Worm (Caenorhabditis elegans) whole organism, early embryonic: ENCODE measurements around the gene M117.3.
"Not testable (repeated sequence)": the region's sequence is repeated elsewhere in the genome, so short reads cannot be mapped to it uniquely, and the experiment has no call there.

Experiments used
- B0310.2 ChIP-seq: sonication (generic microtip); optimal IDR thresholded peaks from 2 replicates; lab custom pipeline; 2016; ENCODE audit warnings: mild to moderate bottlenecking, missing genetic modification characterization, missing compliant biosample characterization
- F13C5.2 ChIP-seq: sonication (generic microtip); optimal IDR thresholded peaks from 2 replicates; lab custom pipeline; 2017; ENCODE audit warnings: mild to moderate bottlenecking, missing genetic modification characterization, inconsistent platforms, missing compliant biosample characterization
- aly-1 ChIP-seq: sonication (generic microtip); optimal IDR thresholded peaks from 2 replicates; lab custom pipeline; 2016; ENCODE audit warnings: missing genetic modification characterization, missing compliant biosample characterization
- ama-1 ChIP-seq: fragments of 150-350 bp; optimal IDR thresholded peaks from 2 replicates; lab custom pipeline; 2014
- ceh-13 ChIP-seq: fragments of 200-800 bp; sonication (Bioruptor generic); optimal IDR thresholded peaks from 2 replicates; lab custom pipeline; 2018; ENCODE audit warnings: mild to moderate bottlenecking, missing genetic modification characterization, missing compliant biosample characterization
- ceh-36 ChIP-seq: sonication (generic microtip); optimal IDR thresholded peaks from 2 replicates; lab custom pipeline; 2016; ENCODE audit warnings: missing genetic modification characterization, inconsistent platforms, missing compliant biosample characterization
- ets-7 ChIP-seq: sonication (generic microtip); optimal IDR thresholded peaks from 2 replicates; lab custom pipeline; 2016; ENCODE audit warnings: missing genotype, missing genetic modification characterization, missing compliant biosample characterization
- flt-1 ChIP-seq: fragments of 200-800 bp; sonication (Bioruptor generic); IDR thresholded peaks from 2 replicates; pipeline ENCODE4 v1.3.6; 2022; ENCODE audit warnings: missing genetic modification characterization, missing compliant biosample characterization
- hmbx-1 ChIP-seq: sonication (generic microtip); optimal IDR thresholded peaks from 2 replicates; lab custom pipeline; 2016; ENCODE audit warnings: mild to moderate bottlenecking, missing genetic modification characterization, missing compliant biosample characterization
- hmg-4 ChIP-seq: fragments of 200-800 bp; sonication (Bioruptor generic); optimal IDR thresholded peaks from 2 replicates; lab custom pipeline; 2018; ENCODE audit warnings: mild to moderate bottlenecking, missing genetic modification characterization, missing compliant biosample characterization
- hnd-1 ChIP-seq: sonication (generic microtip); optimal IDR thresholded peaks from 2 replicates; lab custom pipeline; 2016; ENCODE audit warnings: missing genetic modification characterization, missing compliant biosample characterization
- pes-1 ChIP-seq: fragments of 200-800 bp; sonication (Bioruptor generic); IDR thresholded peaks from 2 replicates; pipeline ENCODE4 v1.3.6; 2022; ENCODE audit warnings: missing genetic modification reagents, missing genetic modification characterization, missing compliant biosample characterization
- scrt-1 ChIP-seq: fragments of 200-800 bp; sonication (Bioruptor generic); IDR thresholded peaks from 2 replicates; pipeline ENCODE4 v1.3.6; 2022; ENCODE audit warnings: missing genetic modification characterization, missing compliant biosample characterization
- sea-1 ChIP-seq: fragments of 200-800 bp; sonication (Bioruptor generic); conservative IDR thresholded peaks from 2 replicates; pipeline ENCODE4 v1.3.6; 2022; ENCODE audit warnings: missing genetic modification characterization, missing compliant biosample characterization
- tbx-11 ChIP-seq: fragments of 200-800 bp; sonication (Bioruptor generic); IDR thresholded peaks from 2 replicates; pipeline ENCODE4 v1.3.6; 2022; ENCODE audit warnings: missing genetic modification characterization, missing compliant biosample characterization
- tbx-37 ChIP-seq: fragments of 200-800 bp; sonication (Bioruptor generic); conservative IDR thresholded peaks from 2 replicates; pipeline ENCODE4 v1.3.6; 2022; ENCODE audit warnings: missing genetic modification reagents, missing genetic modification characterization, missing compliant biosample characterization
- tra-4 ChIP-seq: sonication (generic microtip); optimal IDR thresholded peaks from 2 replicates; lab custom pipeline; 2017; ENCODE audit warnings: missing genetic modification characterization, missing compliant biosample characterization

Gene M117.3

DNA sequence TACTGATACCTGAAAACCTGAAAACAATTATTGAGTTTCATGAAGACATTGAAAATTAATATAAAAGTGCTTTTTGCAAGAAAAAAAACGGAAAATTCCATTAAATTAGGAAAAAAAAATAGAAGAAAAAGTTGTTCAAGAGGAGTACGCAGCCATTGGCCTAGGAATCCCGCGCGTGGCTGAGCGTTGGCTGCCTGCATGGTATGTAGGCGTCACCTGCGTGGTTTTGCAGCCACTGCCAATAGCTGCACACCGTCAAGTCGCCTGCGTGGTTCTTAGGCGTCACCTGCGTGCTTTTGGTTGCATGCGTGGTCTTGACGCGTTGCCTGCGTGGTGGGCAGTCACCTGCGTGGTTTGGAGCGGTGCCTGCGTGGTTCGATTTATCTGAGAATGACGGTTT lies 6.0 kb downstream of the M117.3 start, which contains the start of gene M117.6:
Gene M117.6, minus strand, starts transcription at position 101 of the 400 bp plus-strand sequence.
- TF ChIP-seq tbx-37 (GFP tag; lab: Robert Waterston, UW); hnd-1; sea-1 (GFP tag; lab: Robert Waterston, UW): not testable (repeated sequence)

DNA sequence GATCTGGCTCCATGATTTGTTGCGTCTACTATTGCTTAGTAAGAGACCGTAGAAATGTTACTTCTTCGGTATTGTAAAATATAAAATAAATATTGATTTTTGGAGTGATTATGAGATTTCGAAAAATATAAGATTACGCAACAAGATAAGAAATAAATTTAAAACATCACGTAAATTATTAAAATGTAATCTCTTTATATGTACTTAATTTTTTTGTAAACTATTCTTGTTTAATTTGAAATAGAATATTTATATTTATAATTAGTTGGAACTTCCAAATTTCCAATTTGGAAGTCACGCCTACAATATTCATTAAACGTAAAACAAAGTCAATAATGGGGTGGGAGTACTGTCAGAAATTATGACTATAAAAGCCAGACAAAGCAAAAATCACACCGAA lies 11.4 kb downstream of the M117.3 start, which contains the start of gene M117.4:
Gene M117.4, minus strand, starts transcription at position 101 of the 400 bp plus-strand sequence.
- no peak for TF ChIP-seq ets-7 (tag; lab: Kevin White, UChicago)
- TF ChIP-seq tbx-11 (GFP tag; lab: Robert Waterston, UW), result no peak
- TF ChIP-seq hnd-1, result no peak
- TF ChIP-seq tra-4 (tag; lab: Kevin White, UChicago), result no peak
- TF ChIP-seq pes-1 (GFP tag; lab: Robert Waterston, UW), result no peak
- TF ChIP-seq ceh-36, result no peak
- TF ChIP-seq B0310.2 (tag; lab: Kevin White, UChicago), result no peak
- no peak for TF ChIP-seq scrt-1 (GFP tag; lab: Robert Waterston, UW)
- no peak for TF ChIP-seq sea-1 (GFP tag; lab: Robert Waterston, UW)
- no peak for TF ChIP-seq hmg-4 (GFP tag; lab: Kevin White, UChicago)
- TF ChIP-seq ama-1, result no peak

DNA sequence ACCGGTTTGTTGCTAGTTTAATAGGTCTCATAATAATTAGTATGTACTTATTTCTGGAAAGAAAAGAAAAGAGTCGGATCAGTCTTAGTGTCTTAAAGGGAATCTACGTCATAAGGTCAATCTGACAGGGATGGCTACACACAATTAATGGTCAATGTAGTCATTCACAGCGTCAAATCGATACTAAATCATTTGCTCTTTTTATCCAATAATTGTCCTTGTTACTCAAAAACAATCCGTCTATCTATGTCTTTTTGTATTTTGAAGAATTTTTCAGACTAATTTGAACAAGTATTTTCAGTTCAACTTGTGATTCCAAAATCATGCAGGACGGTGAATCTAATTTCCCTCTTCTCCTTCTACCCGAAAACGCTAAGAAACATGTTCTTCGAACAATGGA lies 16.7 kb downstream of the M117.3 start, which contains the start of gene fbxb-3:
Gene fbxb-3, plus strand, starts transcription at position 301 of the 400 bp plus-strand sequence.
- no peak for TF ChIP-seq hmbx-1 (tag; lab: Kevin White, UChicago)
- no peak for TF ChIP-seq B0310.2 (tag; lab: Kevin White, UChicago)

DNA sequence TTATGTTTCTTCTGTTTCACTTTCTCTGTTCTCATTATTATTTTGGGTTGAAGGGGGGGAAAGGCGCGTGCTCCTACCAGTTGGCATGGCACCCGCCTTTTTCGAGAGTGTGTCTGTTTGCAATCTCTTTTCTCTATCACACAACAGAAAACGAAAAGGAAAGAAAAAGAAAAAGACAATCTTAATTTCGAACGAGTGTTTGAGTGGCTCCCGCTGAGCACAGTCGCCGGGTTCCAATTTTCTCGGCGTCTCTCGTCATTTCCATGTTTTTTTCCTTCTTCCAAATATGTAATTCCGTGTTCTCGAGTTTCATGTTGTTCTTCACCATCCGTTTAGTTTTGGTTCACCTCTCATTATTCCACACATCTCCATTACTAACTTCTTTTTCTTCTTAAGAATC lies 20.1 kb downstream of the M117.3 start, which contains the start of gene F38H4.3:
Gene F38H4.3, plus strand, starts transcription at position 301 of the 400 bp plus-strand sequence.
- no peak for TF ChIP-seq scrt-1 (GFP tag; lab: Robert Waterston, UW)
- TF ChIP-seq sea-1 (GFP tag; lab: Robert Waterston, UW), result no peak
- no peak for TF ChIP-seq F13C5.2 (tag; lab: Kevin White, UChicago)
- TF ChIP-seq ceh-13 (GFP tag; lab: Kevin White, UChicago), result no peak
- no peak for TF ChIP-seq tbx-37 (GFP tag; lab: Robert Waterston, UW)
- TF ChIP-seq hmg-4 (GFP tag; lab: Kevin White, UChicago), result no peak
- no peak for TF ChIP-seq hnd-1

DNA sequence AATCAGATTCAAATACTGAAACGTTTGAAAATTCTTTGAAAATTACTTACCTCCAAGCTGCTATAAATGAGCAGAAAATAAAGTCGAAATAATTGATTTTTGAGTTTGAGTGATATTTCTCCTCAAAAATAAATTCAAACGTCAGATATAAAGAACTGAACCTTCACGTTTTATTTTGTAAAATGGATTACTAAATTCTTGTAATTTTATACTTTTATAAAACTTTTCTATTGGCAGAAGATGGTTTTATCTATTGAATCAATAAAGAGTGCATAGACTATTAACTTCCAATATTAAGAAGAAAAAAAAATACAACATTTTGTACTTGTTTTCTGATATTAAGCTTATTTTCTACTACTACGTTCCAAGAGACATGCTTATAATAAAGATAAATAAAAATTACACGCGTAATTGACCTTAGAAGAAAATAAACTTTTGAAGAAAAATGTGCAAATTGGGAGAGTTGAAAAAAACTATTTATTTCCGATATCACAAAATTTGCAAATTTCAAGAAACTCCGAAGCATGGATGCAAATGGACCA lies 25.8 kb downstream of the M117.3 start, which contains the start of the genes F38H4.6 and F38H4.4:
Gene F38H4.6, minus strand, starts transcription at position 101 of the 542 bp plus-strand sequence.
Gene F38H4.4, plus strand, starts transcription at position 492 of the 542 bp plus-strand sequence.
- no peak for TF ChIP-seq ama-1
- no peak for TF ChIP-seq flt-1 (GFP tag; lab: Robert Waterston, UW)
- no peak for TF ChIP-seq tbx-37 (GFP tag; lab: Robert Waterston, UW)
- no peak for TF ChIP-seq B0310.2 (tag; lab: Kevin White, UChicago)
- TF ChIP-seq sea-1 (GFP tag; lab: Robert Waterston, UW), result no peak
- no peak for TF ChIP-seq tbx-11 (GFP tag; lab: Robert Waterston, UW)
- TF ChIP-seq scrt-1 (GFP tag; lab: Robert Waterston, UW), result no peak
- no peak for TF ChIP-seq aly-1
- TF ChIP-seq hmbx-1 (tag; lab: Kevin White, UChicago), result no peak
- no peak for TF ChIP-seq F13C5.2 (tag; lab: Kevin White, UChicago)
- no peak for TF ChIP-seq hnd-1
- TF ChIP-seq hmg-4 (GFP tag; lab: Kevin White, UChicago), result no peak
- TF ChIP-seq ceh-13 (GFP tag; lab: Kevin White, UChicago), result no peak
- TF ChIP-seq pes-1 (GFP tag; lab: Robert Waterston, UW), result no peak

DNA sequence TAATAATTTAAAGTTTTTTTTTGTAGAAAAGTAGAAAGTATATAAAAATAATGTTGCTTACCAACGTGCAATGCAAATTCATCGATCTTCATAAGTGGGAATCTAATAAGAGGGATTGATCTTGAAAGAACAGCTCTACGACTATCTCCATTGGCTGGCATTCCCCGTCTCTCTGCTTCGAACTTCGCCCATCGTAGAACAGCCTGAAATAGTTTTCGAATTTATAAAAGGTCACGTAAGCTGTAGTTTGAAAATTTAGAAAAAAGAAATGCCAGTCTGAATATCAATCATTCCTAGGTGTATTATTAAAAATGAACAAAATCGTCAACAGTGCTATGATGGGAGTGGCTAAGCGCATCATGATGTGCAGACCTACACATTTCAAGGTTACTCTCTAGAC lies 29.9 kb downstream of the M117.3 start, which contains the start of gene F38H4.5:
Gene F38H4.5, plus strand, starts transcription at position 301 of the 400 bp plus-strand sequence.
- TF ChIP-seq flt-1 (GFP tag; lab: Robert Waterston, UW) (no peak), B0310.2 (tag; lab: Kevin White, UChicago) (no peak)

DNA sequence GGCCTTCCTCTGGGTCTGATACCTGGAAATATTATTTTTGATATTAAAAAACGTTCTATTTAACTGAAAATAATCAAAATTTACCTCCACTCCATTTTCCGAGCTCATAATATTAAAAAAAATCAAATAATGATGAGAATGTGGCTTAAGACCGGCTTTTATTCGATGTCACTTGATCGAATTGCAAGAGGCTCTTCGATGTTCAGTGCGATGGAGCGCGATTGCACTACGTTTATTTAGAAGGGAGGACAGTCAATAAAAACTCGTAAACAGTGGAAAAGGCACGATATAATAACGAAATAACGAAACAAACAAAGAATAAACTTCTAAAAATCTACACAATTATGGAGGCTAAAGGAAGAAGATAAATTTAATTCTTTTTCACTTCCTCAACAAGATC lies 32.8 kb downstream of the M117.3 start, which contains the start of gene tag-30:
Gene tag-30, minus strand, starts transcription at position 383 of the 400 bp plus-strand sequence.
- TF ChIP-seq tra-4 (tag; lab: Kevin White, UChicago) (no peak), B0310.2 (tag; lab: Kevin White, UChicago) (no peak)

DNA sequence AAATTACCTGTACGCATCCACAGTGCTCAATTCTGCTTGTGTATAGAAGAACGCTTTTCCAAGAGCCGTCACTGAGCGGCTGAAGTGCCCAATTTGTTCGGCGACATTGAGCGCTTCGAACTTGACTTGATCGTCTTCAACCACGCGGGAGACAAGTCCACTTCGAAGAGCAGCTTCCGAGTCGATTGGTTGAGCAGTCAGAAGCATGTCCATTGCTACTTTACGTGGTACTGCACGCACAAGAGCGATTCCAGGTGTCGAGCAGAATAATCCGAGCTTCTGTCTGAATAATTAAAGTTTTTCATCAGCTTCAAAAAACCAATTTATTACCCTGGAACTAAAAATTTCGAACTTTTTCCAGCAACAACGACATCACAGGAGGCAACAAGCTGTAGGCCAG lies 33.4 kb downstream of the M117.3 start:
- TF ChIP-seq hmg-4 (GFP tag; lab: Kevin White, UChicago), result no peak
